Fruit fly (Drosophila melanogaster) whole organism, wandering third instar larva: ENCODE measurements around the gene Cds.

Source experiments
- Abd-B ChIP-seq: fragments of >200 bp; optimal IDR thresholded peaks from 2 replicates; lab custom pipeline; 2017; ENCODE audit warnings: missing biosample characterization, missing genetic modification characterization
- CG32264 ChIP-seq: fragments of 200-800 bp; sonication (Bioruptor generic); optimal IDR thresholded peaks from 2 replicates; lab custom pipeline; 2016; ENCODE audit warnings: missing biosample characterization, missing genetic modification characterization
- Dfd ChIP-seq: fragments of >200 bp; optimal IDR thresholded peaks from 2 replicates; lab custom pipeline; 2017; ENCODE audit warnings: missing biosample characterization, missing genetic modification characterization
- Dif ChIP-seq: fragments of 200-275, 200-300 bp; sonication (Bioruptor generic); optimal IDR thresholded peaks from 2 replicates; lab custom pipeline; 2018; ENCODE audit warnings: missing biosample characterization, missing genetic modification characterization; ENCODE audit not compliant: partially characterized antibody
- GATAd ChIP-seq: sonication (Bioruptor generic); optimal IDR thresholded peaks from 2 replicates; lab custom pipeline; 2016; ENCODE audit warnings: missing biosample characterization, missing genetic modification characterization
- Jra ChIP-seq: sonication (Bioruptor generic); optimal IDR thresholded peaks from 2 replicates; lab custom pipeline; 2016; ENCODE audit warnings: missing biosample characterization, missing genetic modification characterization
- brk ChIP-seq: fragments of 200-800 bp; sonication (Bioruptor generic); optimal IDR thresholded peaks from 2 replicates; lab custom pipeline; 2016; ENCODE audit warnings: missing biosample characterization, mild to moderate bottlenecking, missing genetic modification characterization
- h ChIP-seq: fragments of 200-800 bp; sonication (Bioruptor generic); optimal IDR thresholded peaks from 3 replicates; lab custom pipeline; 2016; ENCODE audit warnings: missing biosample characterization, mild to moderate bottlenecking, missing genetic modification characterization
- pan ChIP-seq: fragments of >200 bp; optimal IDR thresholded peaks from 2 replicates; lab custom pipeline; 2017
- sage ChIP-seq: fragments of 200-800 bp; sonication (Bioruptor generic); optimal IDR thresholded peaks from 2 replicates; lab custom pipeline; 2016; ENCODE audit warnings: missing biosample characterization, mild to moderate bottlenecking, missing genetic modification characterization

DNA sequence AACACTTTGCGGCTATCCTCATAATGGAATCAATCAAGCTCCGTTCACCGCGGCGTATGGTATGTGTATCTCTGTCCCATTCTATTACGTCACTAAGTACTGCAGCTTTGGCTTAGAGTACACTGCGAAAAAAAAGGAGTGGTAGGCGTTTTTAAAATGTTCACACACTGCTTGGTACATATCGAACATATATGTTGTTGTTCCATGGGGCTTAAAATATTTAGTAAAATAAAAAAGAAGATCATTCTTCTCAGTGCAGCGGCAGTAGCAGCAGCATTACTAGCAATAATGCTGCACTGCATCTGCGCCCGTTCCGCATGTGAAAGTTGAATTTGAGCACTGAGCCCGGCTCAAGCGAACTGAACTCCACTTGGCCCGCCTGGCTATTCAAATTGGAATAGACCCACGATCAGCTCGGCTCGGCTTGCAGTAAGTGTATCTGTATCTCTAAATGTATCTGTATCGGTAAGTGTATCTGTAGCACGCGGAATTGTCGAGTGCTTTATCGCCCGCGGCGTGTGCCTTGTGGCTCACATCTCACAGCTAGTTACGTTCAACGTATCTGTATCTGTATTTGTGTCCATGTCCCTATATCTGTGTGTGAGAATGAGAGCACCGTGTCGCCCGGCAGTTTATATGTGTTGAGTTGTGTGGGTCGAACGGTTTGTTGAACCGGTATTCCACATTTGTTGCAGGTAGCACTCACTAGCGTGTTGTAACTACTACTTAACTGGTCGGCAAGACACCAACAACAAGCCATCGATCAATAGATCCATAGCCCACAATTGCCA is 25.8 kb downstream of the Cds start:
- TF ChIP-seq Dif (GFP tag; lab: Kevin White, UChicago) (no peak), GATAd (GFP tag; lab: Kevin White, UChicago) (no peak), pan (lab: Kevin White, UChicago) (no peak), brk (GFP tag; lab: Kevin White, UChicago) (no peak), Dfd (GFP tag; lab: Kevin White, UChicago) (no peak), sage (no peak), Abd-B (GFP tag; lab: Kevin White, UChicago) (no peak), CG32264 (GFP tag; lab: Kevin White, UChicago) (no peak), h (GFP tag; lab: Kevin White, UChicago) (peak; percentile 2), Jra (no peak)
